Worm (Caenorhabditis elegans): Measurements from ENCODE around the gene M02D8.2.

M02D8.2 gene

ce11 chrX:8716822-8717221 is 22.7 kb upstream of the M02D8.2 start, which contains the start of gene F53A9.7:
F53A9.7 (minus strand) TSS chrX:8716922.
- TF ChIP-seq pros-1 (tag; optimal IDR thresholded peaks at IDR 0.05) = no peak
- TF ChIP-seq T23F11.4 (GFP tag; optimal IDR thresholded peaks at IDR 0.05) = no peak
- TF ChIP-seq ceh-34 (tag; optimal IDR thresholded peaks at IDR 0.05) = no peak
- no peak for TF ChIP-seq nfya-1 (tag; optimal IDR thresholded peaks at IDR 0.05)
- no peak for TF ChIP-seq K02D7.2 (tag; optimal IDR thresholded peaks at IDR 0.05)
- TF ChIP-seq unc-42 (tag; optimal IDR thresholded peaks at IDR 0.05) = no peak
- no peak for TF ChIP-seq unc-3 (GFP tag; conservative IDR thresholded peaks at IDR 0.05)
- no peak for TF ChIP-seq unc-3 (tag; optimal IDR thresholded peaks at IDR 0.05)
- TF ChIP-seq che-1 (tag; optimal IDR thresholded peaks at IDR 0.05) = no peak
- TF ChIP-seq sox-4 (tag; optimal IDR thresholded peaks at IDR 0.05) = no peak
- no peak for TF ChIP-seq ets-4 (tag; optimal IDR thresholded peaks at IDR 0.05)
- TF ChIP-seq hlh-13 (GFP tag; optimal IDR thresholded peaks at IDR 0.05) = no peak
- TF ChIP-seq fax-1 (tag; optimal IDR thresholded peaks at IDR 0.05) = no peak
- TF ChIP-seq ceh-24 (tag; optimal IDR thresholded peaks at IDR 0.05) = no peak
- TF ChIP-seq ceh-48 (tag; optimal IDR thresholded peaks at IDR 0.05) = no peak
- no peak for TF ChIP-seq pha-4 (tag; optimal IDR thresholded peaks at IDR 0.05)
- no peak for TF ChIP-seq pag-3 (tag; optimal IDR thresholded peaks at IDR 0.05; ENCODE audit: borderline replicate concordance)
- no peak for TF ChIP-seq pat-9 (tag; optimal IDR thresholded peaks at IDR 0.05)
- no peak for TF ChIP-seq ceh-31 (tag; optimal IDR thresholded peaks at IDR 0.05)
- TF ChIP-seq C38D4.7 (GFP tag; optimal IDR thresholded peaks at IDR 0.05) = no peak

DNA sequence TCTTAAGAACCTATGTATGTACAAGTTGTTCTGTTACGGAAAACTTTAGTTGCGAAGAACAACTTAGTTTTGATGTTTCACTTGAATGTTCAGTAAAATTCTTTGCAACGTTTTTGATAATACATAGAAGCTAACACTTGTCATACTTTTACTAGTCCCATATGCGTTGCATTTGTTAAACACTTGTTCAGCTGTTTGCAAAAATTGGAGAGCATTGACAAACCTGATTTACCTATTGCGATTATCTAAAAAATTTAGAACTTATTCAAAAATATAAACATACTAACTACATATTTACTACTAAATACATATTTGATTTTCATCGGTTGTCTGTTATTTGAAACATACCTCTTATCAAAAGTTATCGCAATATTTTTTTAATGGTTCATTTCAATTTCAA is 21.3 kb upstream of the M02D8.2 start:
- TF ChIP-seq tbx-2 (tag; optimal IDR thresholded peaks at IDR 0.05) = no peak
- no peak for TF ChIP-seq ceh-34 (tag; optimal IDR thresholded peaks at IDR 0.05)
- TF ChIP-seq K02D7.2 (tag; optimal IDR thresholded peaks at IDR 0.05) = no peak

ce11 chrX:8718856-8719255 is 20.6 kb upstream of the M02D8.2 start, which contains the start of gene F53A9.8:
F53A9.8 (minus strand) TSS chrX:8718904.
- TF ChIP-seq lin-11 (tag; optimal IDR thresholded peaks at IDR 0.05) (no peak), ceh-45 (GFP tag; IDR thresholded peaks at IDR 0.05) (no peak), che-1 (tag; optimal IDR thresholded peaks at IDR 0.05) (no peak), pax-1 (tag; optimal IDR thresholded peaks at IDR 0.05) (no peak), ceh-48 (tag; optimal IDR thresholded peaks at IDR 0.05) (no peak), ceh-6 (GFP tag; optimal IDR thresholded peaks at IDR 0.05) (no peak), ceh-14 (tag; optimal IDR thresholded peaks at IDR 0.05) (no peak), Y22D7AL.16 (tag; optimal IDR thresholded peaks at IDR 0.05) (no peak)

DNA sequence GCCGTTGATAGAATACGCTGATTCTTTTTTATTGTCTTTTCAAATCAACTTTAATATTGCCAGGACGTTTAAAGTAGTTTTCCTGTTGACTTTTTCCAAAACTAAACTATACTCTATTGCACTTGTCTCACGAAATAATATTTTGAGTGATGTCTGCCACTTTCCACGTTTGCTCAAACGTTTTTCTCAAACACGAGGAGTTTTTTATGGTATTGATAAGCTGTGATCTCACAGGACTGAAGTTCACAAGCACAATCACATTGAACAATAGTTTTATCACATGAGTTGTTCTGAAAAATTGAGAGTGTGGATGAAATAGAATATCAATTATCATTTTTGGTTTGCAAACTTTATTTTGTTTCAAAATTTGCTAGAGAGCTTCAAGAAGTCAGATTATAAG is 19.6 kb upstream of the M02D8.2 start:
- no peak for TF ChIP-seq Y22D7AL.16 (tag; optimal IDR thresholded peaks at IDR 0.05)
- no peak for TF ChIP-seq ceh-31 (tag; optimal IDR thresholded peaks at IDR 0.05)
- no peak for TF ChIP-seq ttx-3 (tag; optimal IDR thresholded peaks at IDR 0.05)
- TF ChIP-seq tbx-2 (tag; optimal IDR thresholded peaks at IDR 0.05) = no peak
- no peak for TF ChIP-seq nhr-232 (tag; optimal IDR thresholded peaks at IDR 0.05)
- no peak for TF ChIP-seq ceh-34 (tag; optimal IDR thresholded peaks at IDR 0.05)
- TF ChIP-seq F13H6.1 (tag; optimal IDR thresholded peaks at IDR 0.05) = no peak
- no peak for TF ChIP-seq sox-2 (GFP tag; IDR thresholded peaks at IDR 0.05)
- TF ChIP-seq C38D4.7 (GFP tag; optimal IDR thresholded peaks at IDR 0.05) = no peak
- TF ChIP-seq K09A11.1 (tag; optimal IDR thresholded peaks at IDR 0.05; ENCODE audit: insufficient read depth) = no peak
- TF ChIP-seq ceh-9 (tag; optimal IDR thresholded peaks at IDR 0.05) = no peak
- no peak for TF ChIP-seq ref-2 (tag; optimal IDR thresholded peaks at IDR 0.05)
- no peak for TF ChIP-seq K02D7.2 (tag; optimal IDR thresholded peaks at IDR 0.05)

- TF ChIP-seq rnt-1 (tag; optimal IDR thresholded peaks at IDR 0.05) (no peak), ztf-16 (tag; optimal IDR thresholded peaks at IDR 0.05) (no peak)
Measured at ce11 chrX:8720658-8721057, 18.8 kb upstream of the M02D8.2 start, which contains the start of gene F53A9.9. F53A9.9 (minus strand) TSS chrX:8720758.

Measured in whole organism, late embryonic.